Worm (Caenorhabditis elegans): ENCODE data around the gene ZK896.4.

- no peak for TF ChIP-seq ama-1 (optimal IDR thresholded peaks at IDR 0.05)
- no peak for TF ChIP-seq ama-1 (GFP tag; optimal IDR thresholded peaks at IDR 0.05)
- TF ChIP-seq attf-5 (GFP tag; optimal IDR thresholded peaks at IDR 0.05), result no peak
- no peak for TF ChIP-seq rec-8 (tag; optimal IDR thresholded peaks at IDR 0.05)
- TF ChIP-seq egl-18 (GFP tag; IDR thresholded peaks at IDR 0.05), result no peak
- no peak for TF ChIP-seq ceh-100 (GFP tag; IDR thresholded peaks at IDR 0.05)
- TF ChIP-seq dox-1 (GFP tag; IDR thresholded peaks at IDR 0.05), result no peak
- TF ChIP-seq unc-62 (GFP tag; optimal IDR thresholded peaks at IDR 0.05), result no peak
- TF ChIP-seq nhr-179 (tag; optimal IDR thresholded peaks at IDR 0.05), result no peak
- TF ChIP-seq T07F8.4 (tag; optimal IDR thresholded peaks at IDR 0.05), result no peak
- TF ChIP-seq F52B5.7 (tag; optimal IDR thresholded peaks at IDR 0.05), result no peak
- no peak for TF ChIP-seq gei-17 (GFP tag; optimal IDR thresholded peaks at IDR 0.05)
Observed at ce11 chrIV:12836208-12836607, 46.9 kb downstream of the ZK896.4 start, which contains the start of gene M02B1.3.
